Worm (Caenorhabditis elegans) whole organism, midembryonic: ENCODE results near the gene cua-1.

Source experiments
- flt-1 ChIP-seq: fragments of 200-800 bp; sonication (Bioruptor generic); IDR thresholded peaks from 2 replicates; pipeline ENCODE4 v1.3.6; 2022; ENCODE audit warnings: missing genetic modification characterization, missing compliant biosample characterization
- klf-2 ChIP-seq: fragments of 200-800 bp; sonication (Bioruptor generic); conservative IDR thresholded peaks from 2 replicates; pipeline ENCODE4 v1.3.6; 2022; ENCODE audit warnings: missing genetic modification reagents, missing genetic modification characterization, missing compliant biosample characterization
- med-1 ChIP-seq: sonication (generic microtip); optimal IDR thresholded peaks from 2 replicates; lab custom pipeline; 2017; ENCODE audit warnings: missing genetic modification characterization, mild to moderate bottlenecking, missing compliant biosample characterization, antibody characterized with exemption, missing genetic modification reagents; ENCODE audit not compliant: insufficient read depth
- ref-1 ChIP-seq: fragments of 200-800 bp; sonication (Bioruptor generic); conservative IDR thresholded peaks from 2 replicates; pipeline ENCODE4 v1.3.6; 2022; ENCODE audit warnings: missing genetic modification reagents, missing genetic modification characterization, missing compliant biosample characterization
- tab-1 ChIP-seq: fragments of 200-800 bp; sonication (Bioruptor generic); IDR thresholded peaks from 2 replicates; pipeline ENCODE4 v1.3.6; 2022; ENCODE audit warnings: missing genetic modification characterization, missing compliant biosample characterization

- TF ChIP-seq med-1 (GFP tag; lab: Kevin White, UChicago) (no peak), ref-1 (no peak), tab-1 (no peak), flt-1 (GFP tag; lab: Robert Waterston, UW) (no peak), klf-2 (GFP tag; lab: Robert Waterston, UW) (no peak)
These were observed 48.3 kb upstream of the cua-1 start, which contains the start of gene T28A8.4 for ce11 chrIII:13503379-13503778.
